Fruit fly (Drosophila melanogaster): ENCODE results near the gene CG13933.
A peak's percentile ranks its signal among the peaks of the same experiment; 100 is the strongest.

The CG13933 gene

dm6 chr3L:1808631-1809030 is 33.7 kb upstream of the CG13933 start (continued):
- TF ChIP-seq CG17359 (tag; optimal IDR thresholded peaks at IDR 0.05), result peak; percentile 91
- TF ChIP-seq ken (GFP tag; IDR thresholded peaks at IDR 0.05), result peak; percentile 84
- TF ChIP-seq Med (GFP tag), result peak; percentile 99
- TF ChIP-seq Chrac-16 (GFP tag; optimal IDR thresholded peaks at IDR 0.05), result peak; percentile 87
- TF ChIP-seq CG4404 (GFP tag; IDR thresholded peaks at IDR 0.05), result peak; percentile 81
- no peak for TF ChIP-seq inv (GFP tag; IDR thresholded peaks at IDR 0.05; ENCODE audit: partially characterized antibody)
- peak; percentile 81 for TF ChIP-seq BtbVII (GFP tag; optimal IDR thresholded peaks at IDR 0.05)
- TF ChIP-seq Dll (GFP tag; IDR thresholded peaks at IDR 0.05; ENCODE audit: partially characterized antibody), result no peak
- TF ChIP-seq CG7271 (tag; optimal IDR thresholded peaks at IDR 0.05), result no peak
- peak; percentile 84 for TF ChIP-seq CG12744 (GFP tag; optimal IDR thresholded peaks at IDR 0.05)
- TF ChIP-seq CG14050 (GFP tag; IDR thresholded peaks at IDR 0.05), result peak; percentile 90
- TF ChIP-seq vvl (GFP tag; IDR thresholded peaks at IDR 0.05), result peak; percentile 94
- TF ChIP-seq sens-2 (GFP tag; IDR thresholded peaks at IDR 0.05), result peak; percentile 85
- peak; percentile 93 for TF ChIP-seq HLH3B (GFP tag; IDR thresholded peaks at IDR 0.05)
- TF ChIP-seq psq (GFP tag; optimal IDR thresholded peaks at IDR 0.05), result peak; percentile 12
- TF ChIP-seq CG15696 (tag; optimal IDR thresholded peaks at IDR 0.05), result peak; percentile 45
- TF ChIP-seq zfh1 (GFP tag; IDR thresholded peaks at IDR 0.05), result peak; percentile 92
- peak; percentile 83 for TF ChIP-seq phol (tag; optimal IDR thresholded peaks at IDR 0.05)
- peak; percentile 81 for TF ChIP-seq btn (GFP tag; optimal IDR thresholded peaks at IDR 0.05)
- TF ChIP-seq Dip2 (GFP tag; IDR thresholded peaks at IDR 0.05), result 0 out of 2 replicates have a peak, but pooled peaks have one; percentile 38
- TF ChIP-seq unc-4 (GFP tag; IDR thresholded peaks at IDR 0.05; ENCODE audit: partially characterized antibody), result no peak
- peak; percentile 93 for TF ChIP-seq Drgx (GFP tag; IDR thresholded peaks at IDR 0.05)
- TF ChIP-seq CG6654 (GFP tag; optimal IDR thresholded peaks at IDR 0.05), result peak; percentile 31
- no peak for TF ChIP-seq mld (GFP tag; IDR thresholded peaks at IDR 0.05; ENCODE audit: partially characterized antibody)
- peak; percentile 56 for TF ChIP-seq CG34376 (GFP tag; optimal IDR thresholded peaks at IDR 0.05)
- no peak for TF ChIP-seq sna (GFP tag; IDR thresholded peaks at IDR 0.05; ENCODE audit: partially characterized antibody)
- TF ChIP-seq Hr51 (GFP tag; optimal IDR thresholded peaks at IDR 0.05), result peak; percentile 78 to 91
- TF ChIP-seq Trl (optimal IDR thresholded peaks at IDR 0.05), result no peak
- peak; percentile 91 for TF ChIP-seq Trl (GFP tag; optimal IDR thresholded peaks at IDR 0.05)
- TF ChIP-seq dmrt11E (tag; optimal IDR thresholded peaks at IDR 0.05), result peak; percentile 72
- peak; percentile 79 for TF ChIP-seq Dip3 (GFP tag; optimal IDR thresholded peaks at IDR 0.05)
- peak; percentile 73 for TF ChIP-seq jing (GFP tag; optimal IDR thresholded peaks at IDR 0.05)
- no peak for TF ChIP-seq CG15011 (GFP tag; optimal IDR thresholded peaks at IDR 0.05)
- peak; percentile 63 for TF ChIP-seq CG17802 (tag; optimal IDR thresholded peaks at IDR 0.05)
- peak; percentile 74 for TF ChIP-seq CG13775 (GFP tag; optimal IDR thresholded peaks at IDR 0.05)
- TF ChIP-seq HLH4C (GFP tag; IDR thresholded peaks at IDR 0.05; ENCODE audit: partially characterized antibody), result no peak
- peak; percentile 85 for TF ChIP-seq CG7556 (GFP tag; optimal IDR thresholded peaks at IDR 0.05)
- peak; percentile 88 for TF ChIP-seq CG12391 (tag; optimal IDR thresholded peaks at IDR 0.05)
- TF ChIP-seq sr (GFP tag; IDR thresholded peaks at IDR 0.05), result peak; percentile 82
- TF ChIP-seq da (GFP tag; optimal IDR thresholded peaks at IDR 0.05), result peak; percentile 7
- TF ChIP-seq h (optimal IDR thresholded peaks at IDR 0.05), result no peak
- peak; percentile 83 for TF ChIP-seq CG32772 (GFP tag; IDR thresholded peaks at IDR 0.05)
- peak; percentile 93 for TF ChIP-seq gem (tag; optimal IDR thresholded peaks at IDR 0.05)
- peak; percentile 80 for TF ChIP-seq CHES-1-like (GFP tag; optimal IDR thresholded peaks at IDR 0.05)
- TF ChIP-seq salm (tag; optimal IDR thresholded peaks at IDR 0.05), result peak; percentile 82
- TF ChIP-seq CG7786 (GFP tag; optimal IDR thresholded peaks at IDR 0.05), result peak; percentile 85
- peak; percentile 88 for TF ChIP-seq Fer1 (GFP tag; optimal IDR thresholded peaks at IDR 0.05)
- peak; percentile 95; the same call in 2 of the 3 replicates for TF ChIP-seq CG2199 (GFP tag; IDR thresholded peaks at IDR 0.05)
- no peak for TF ChIP-seq CG10431 (GFP tag; optimal IDR thresholded peaks at IDR 0.05)
- TF ChIP-seq CG12942 (GFP tag; optimal IDR thresholded peaks at IDR 0.05), result peak; percentile 86
- TF ChIP-seq pfk (GFP tag; optimal IDR thresholded peaks at IDR 0.05), result no peak
